Worm (Caenorhabditis elegans) whole organism, L2 larva: ENCODE measurements around the gene sss-1.

Source experiments
- ZK546.5 ChIP-seq: sonication (generic microtip); optimal IDR thresholded peaks from 2 replicates; lab custom pipeline; 2017; ENCODE audit warnings: missing biosample characterization, missing genetic modification characterization
- ceh-16 ChIP-seq: fragments of 150-350 bp; optimal IDR thresholded peaks from 2 replicates; lab custom pipeline; 2014; ENCODE audit warnings: missing biosample characterization, missing genetic modification characterization
- ceh-82 ChIP-seq: fragments of 150-350 bp; optimal IDR thresholded peaks from 2 replicates; lab custom pipeline; 2014; ENCODE audit warnings: missing biosample characterization, missing genetic modification characterization
- elt-3 ChIP-seq: sonication (generic microtip); optimal IDR thresholded peaks from 2 replicates; lab custom pipeline; 2017; ENCODE audit warnings: missing biosample characterization, missing genetic modification characterization
- nhr-12 ChIP-seq: fragments of 150-350 bp; optimal IDR thresholded peaks from 2 replicates; lab custom pipeline; 2014; ENCODE audit warnings: missing biosample characterization, missing genetic modification characterization
- nhr-21 ChIP-seq: fragments of 150-350 bp; optimal IDR thresholded peaks from 2 replicates; lab custom pipeline; 2014; ENCODE audit warnings: missing biosample characterization, missing genetic modification characterization
- nhr-237 ChIP-seq: fragments of 150-350 bp; optimal IDR thresholded peaks from 2 replicates; lab custom pipeline; 2014; ENCODE audit warnings: missing biosample characterization, missing genetic modification characterization
- nhr-77 ChIP-seq: fragments of 150-350 bp; optimal IDR thresholded peaks from 2 replicates; lab custom pipeline; 2014; ENCODE audit warnings: missing biosample characterization, missing genetic modification characterization
- peb-1 ChIP-seq: fragments of 150-350 bp; optimal IDR thresholded peaks from 2 replicates; lab custom pipeline; 2014; ENCODE audit warnings: missing biosample characterization, missing genetic modification characterization
- sma-9 ChIP-seq, 2 experiments: fragments of 150-350 bp in 1 of 2; sonication (generic microtip) in 1 of 2; optimal IDR thresholded peaks; 2 replicates each; lab custom pipeline; 2014 to 2016; ENCODE audit warnings: missing genetic modification characterization in 2 of 2, mild to moderate bottlenecking in 1 of 2, missing biosample characterization in 1 of 2, missing compliant biosample characterization in 1 of 2, missing genetic modification reagents in 1 of 2, moderate library complexity in 1 of 2
- zag-1 ChIP-seq: fragments of 150-350 bp; optimal IDR thresholded peaks from 2 replicates; lab custom pipeline; 2014; ENCODE audit warnings: missing biosample characterization, missing genetic modification characterization
- ztf-4 ChIP-seq: fragments of 150-350 bp; optimal IDR thresholded peaks from 2 replicates; lab custom pipeline; 2014; ENCODE audit warnings: missing biosample characterization, missing genetic modification characterization

DNA sequence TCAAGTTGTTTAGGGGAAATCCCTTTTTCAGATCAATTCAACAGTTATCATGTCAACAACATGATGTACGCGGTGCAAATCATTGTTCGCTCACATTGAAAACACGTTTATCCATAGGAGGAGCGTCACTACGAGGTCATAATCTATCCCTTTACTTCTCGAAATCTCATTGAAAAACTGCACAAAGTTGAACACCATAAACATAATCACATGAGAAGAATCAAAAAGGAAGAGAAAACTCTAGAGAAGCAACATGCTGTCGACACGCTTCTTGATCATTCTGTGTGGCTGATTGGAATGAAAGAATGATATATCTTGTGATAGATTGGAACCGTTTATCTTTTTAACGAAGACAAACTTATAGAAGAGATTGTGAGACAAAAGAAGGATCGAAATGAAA lies 25.6 kb downstream of the sss-1 start:
- TF ChIP-seq nhr-12 (tag; lab: Kevin White, UChicago): no peak
- no peak for TF ChIP-seq peb-1
- TF ChIP-seq nhr-77: no peak
- TF ChIP-seq elt-3 (tag; lab: Kevin White, UChicago): no peak
- peak; percentile 18 for TF ChIP-seq ztf-4 (tag; lab: Kevin White, UChicago)
- TF ChIP-seq ceh-82 (tag; lab: Kevin White, UChicago): no peak
- TF ChIP-seq zag-1 (tag; lab: Kevin White, UChicago): no peak
- peak; percentile 99 for TF ChIP-seq nhr-21 (tag; lab: Kevin White, UChicago)
- TF ChIP-seq sma-9 (GFP tag; optimal IDR thresholded peaks at IDR 0.05; lab: Kevin White, UChicago): peak; percentile 98
- no peak for TF ChIP-seq sma-9 (tag; optimal IDR thresholded peaks at IDR 0.05; lab: Kevin White, UChicago)
- no peak for TF ChIP-seq nhr-237 (tag; lab: Kevin White, UChicago)
- no peak for TF ChIP-seq ceh-16 (tag; lab: Kevin White, UChicago)
- no peak for TF ChIP-seq ZK546.5
